Worm (Caenorhabditis elegans) whole organism, L3 larva: ENCODE results near the gene fbxa-126.

Experiments used
- ZK546.5 ChIP-seq: sonication (generic microtip); optimal IDR thresholded peaks from 2 replicates; lab custom pipeline; 2017; ENCODE audit warnings: missing biosample characterization, missing genetic modification characterization
- daf-12 ChIP-seq: fragments of 150-350 bp; optimal IDR thresholded peaks from 2 replicates; lab custom pipeline; 2014; ENCODE audit warnings: missing biosample characterization, missing genetic modification reagents, missing genetic modification characterization
- egl-27 ChIP-seq: sonication (generic microtip); optimal IDR thresholded peaks from 4 replicates; lab custom pipeline; 2017; ENCODE audit warnings: missing biosample characterization, missing genetic modification reagents, missing genetic modification characterization
- fkh-2 ChIP-seq: fragments of 150-350 bp; optimal IDR thresholded peaks from 2 replicates; lab custom pipeline; 2014; ENCODE audit warnings: missing biosample characterization, missing genetic modification reagents, missing genetic modification characterization
- fos-1 ChIP-seq: fragments of 150-350 bp; optimal IDR thresholded peaks from 2 replicates; lab custom pipeline; 2014; ENCODE audit warnings: missing biosample characterization, missing genetic modification characterization
- nfya-1 ChIP-seq: sonication (generic microtip); optimal IDR thresholded peaks from 2 replicates; lab custom pipeline; 2017; ENCODE audit warnings: missing genetic modification characterization, mild to moderate bottlenecking, missing compliant biosample characterization, antibody characterized with exemption, moderate library complexity; ENCODE audit not compliant: insufficient read depth
- nhr-11 ChIP-seq: fragments of 150-350 bp; optimal IDR thresholded peaks from 2 replicates; lab custom pipeline; 2014; ENCODE audit warnings: missing biosample characterization, missing genetic modification characterization
- nhr-28 ChIP-seq: fragments of 150-350 bp; optimal IDR thresholded peaks from 2 replicates; lab custom pipeline; 2014; ENCODE audit warnings: missing biosample characterization, missing genetic modification characterization
- nhr-76 ChIP-seq: fragments of 150-350 bp; sonication (generic microtip); optimal IDR thresholded peaks from 5 replicates; lab custom pipeline; 2014; ENCODE audit warnings: missing biosample characterization, missing genetic modification characterization
- skn-1 ChIP-seq: fragments of 150-350 bp; optimal IDR thresholded peaks from 2 replicates; lab custom pipeline; 2014; ENCODE audit warnings: missing biosample characterization, missing genetic modification characterization
- tbx-2 ChIP-seq: sonication (generic microtip); optimal IDR thresholded peaks from 2 replicates; lab custom pipeline; 2016; ENCODE audit warnings: mild to moderate bottlenecking, missing genetic modification characterization, missing compliant biosample characterization
- unc-62 ChIP-seq: fragments of 150-350 bp; sonication (generic microtip); optimal IDR thresholded peaks from 4 replicates; lab custom pipeline; 2014; ENCODE audit warnings: missing biosample characterization, missing genetic modification reagents, missing genetic modification characterization
- ztf-4 ChIP-seq: fragments of 150-350 bp; optimal IDR thresholded peaks from 2 replicates; lab custom pipeline; 2014; ENCODE audit warnings: missing biosample characterization, missing genetic modification characterization

DNA sequence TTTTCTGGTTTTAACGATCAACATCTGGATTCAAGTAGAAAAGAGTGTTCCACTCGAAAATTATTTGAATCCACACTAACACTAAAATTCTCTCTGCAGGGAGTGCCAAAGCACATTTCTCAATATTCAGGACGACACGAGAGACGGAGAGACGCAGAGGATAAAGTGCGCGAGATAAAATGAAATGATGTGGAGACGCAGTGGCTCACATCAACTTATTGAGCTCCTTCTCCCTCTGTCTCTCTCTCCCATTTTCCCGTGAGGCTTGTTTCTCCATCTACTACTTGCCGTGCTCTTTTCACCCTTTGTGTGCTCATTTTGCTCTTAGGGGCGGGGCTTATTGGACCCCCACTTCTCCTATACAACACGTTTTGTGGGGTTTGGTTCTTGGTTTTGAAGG lies 34.6 kb upstream of the fbxa-126 start:
- TF ChIP-seq tbx-2 (tag; lab: Kevin White, UChicago) = no peak
- TF ChIP-seq fkh-2 (tag; lab: Kevin White, UChicago) = no peak
- no peak for TF ChIP-seq nhr-76
- TF ChIP-seq nhr-28 (tag; lab: Kevin White, UChicago) = no peak
- peak; percentile 88 for TF ChIP-seq nfya-1 (tag; lab: Kevin White, UChicago)
- no peak for TF ChIP-seq ztf-4
- TF ChIP-seq unc-62 (GFP tag; lab: Kevin White, UChicago) = no peak
- TF ChIP-seq daf-12 (tag; lab: Kevin White, UChicago) = no peak
- no peak for TF ChIP-seq egl-27
- TF ChIP-seq ZK546.5 (tag; lab: Kevin White, UChicago) = no peak
- TF ChIP-seq nhr-11 (tag; lab: Kevin White, UChicago) = no peak
- no peak for TF ChIP-seq fos-1
- TF ChIP-seq skn-1 (tag; lab: Kevin White, UChicago) = no peak
